Worm (Caenorhabditis elegans): ENCODE data around the gene srx-47.

ce11 chrV:9375378-9375777 lies 25.6 kb downstream of the srx-47 start, which contains the start of gene E02C12.9:
- TF ChIP-seq daf-12 (tag; optimal IDR thresholded peaks at IDR 0.05) (no peak), pha-4 (tag; optimal IDR thresholded peaks at IDR 0.05) (no peak), nhr-28 (tag; optimal IDR thresholded peaks at IDR 0.05) (no peak), ceh-9 (tag; optimal IDR thresholded peaks at IDR 0.05) (no peak), hmg-11 (tag; optimal IDR thresholded peaks at IDR 0.05) (no peak), ztf-11 (tag; optimal IDR thresholded peaks at IDR 0.05) (no peak), fkh-10 (GFP tag; optimal IDR thresholded peaks at IDR 0.05) (no peak), unc-62 (GFP tag; optimal IDR thresholded peaks at IDR 0.05) (no peak), lsy-12 (tag; optimal IDR thresholded peaks at IDR 0.05) (no peak)
